Fruit fly (Drosophila melanogaster) whole organism, embryonic: ENCODE data around the gene SIFaR.

Experiments
- Aef1 ChIP-seq: fragments of 200-800 bp; sonication (Bioruptor generic); IDR thresholded peaks from 3 replicates; pipeline ENCODE4 v1.3.6; 2022; ENCODE audit warnings: missing biosample characterization, missing genetic modification characterization
- Antp ChIP-seq: fragments of 200-800 bp; sonication (Bioruptor generic); optimal IDR thresholded peaks from 3 replicates; lab custom pipeline; 2016; ENCODE audit warnings: missing biosample characterization, missing genetic modification characterization
- Asciz ChIP-seq: fragments of 200-800 bp; sonication (Bioruptor generic); optimal IDR thresholded peaks from 2 replicates; lab custom pipeline; 2017; ENCODE audit warnings: missing biosample characterization, mild to moderate bottlenecking, missing genetic modification characterization, missing genetic modification reagents
- Bdp1 ChIP-seq: fragments of 200-800 bp; sonication (Bioruptor generic); optimal IDR thresholded peaks from 3 replicates; lab custom pipeline; 2016; ENCODE audit warnings: missing biosample characterization, missing genetic modification characterization
- Bteb2 ChIP-seq: fragments of 200-800 bp; sonication (Bioruptor generic); optimal IDR thresholded peaks from 2 replicates; lab custom pipeline; 2016; ENCODE audit warnings: missing biosample characterization, missing genetic modification characterization
- CG10209 ChIP-seq: fragments of 200-800 bp; sonication (Bioruptor generic); optimal IDR thresholded peaks from 3 replicates; lab custom pipeline; 2017; ENCODE audit warnings: missing biosample characterization, mild to moderate bottlenecking, missing genetic modification characterization, missing genetic modification reagents
- CG10543 ChIP-seq: fragments of 200-800 bp; sonication (Bioruptor generic); optimal IDR thresholded peaks from 3 replicates; lab custom pipeline; 2017; ENCODE audit warnings: missing biosample characterization, mild to moderate bottlenecking, missing genetic modification characterization, moderate library complexity
- CG10654 ChIP-seq: fragments of 200-800 bp; sonication (Bioruptor generic); optimal IDR thresholded peaks from 2 replicates; lab custom pipeline; 2016; ENCODE audit warnings: missing biosample characterization, missing genetic modification characterization
- CG11093 ChIP-seq: fragments of 200-800 bp; sonication (Bioruptor generic); IDR thresholded peaks from 3 replicates; pipeline ENCODE4 v1.3.6; 2022; ENCODE audit warnings: missing biosample characterization, missing genetic modification characterization
- CG12391 ChIP-seq: fragments of 200-800 bp; sonication (Bioruptor generic); optimal IDR thresholded peaks from 3 replicates; lab custom pipeline; 2018; ENCODE audit warnings: missing biosample characterization, mild to moderate bottlenecking, missing genetic modification characterization, moderate library complexity
- CG12942 ChIP-seq: fragments of 200-800 bp; sonication (Bioruptor generic); optimal IDR thresholded peaks from 3 replicates; lab custom pipeline; 2016; ENCODE audit warnings: missing biosample characterization, missing genetic modification characterization
- CG13894 ChIP-seq: fragments of 200-800 bp; sonication (Bioruptor generic); optimal IDR thresholded peaks from 3 replicates; lab custom pipeline; 2018; ENCODE audit warnings: missing biosample characterization, mild to moderate bottlenecking, missing genetic modification characterization, moderate library complexity
- CG14860 ChIP-seq: fragments of 200-800 bp; sonication (Bioruptor generic); IDR thresholded peaks from 3 replicates; pipeline ENCODE4 v1.3.6; 2022; ENCODE audit warnings: missing biosample characterization, missing genetic modification characterization; ENCODE audit not compliant: partially characterized antibody
- CG1792 ChIP-seq: fragments of 200-800 bp; sonication (Bioruptor generic); optimal IDR thresholded peaks from 2 replicates; lab custom pipeline; 2016; ENCODE audit warnings: missing biosample characterization, missing genetic modification characterization
- CG2129 ChIP-seq: fragments of 200-800 bp; sonication (Bioruptor generic); IDR thresholded peaks from 2 replicates; pipeline ENCODE4 v1.3.6; 2022; ENCODE audit warnings: missing biosample characterization, missing genetic modification characterization; ENCODE audit not compliant: partially characterized antibody
- CG2202 ChIP-seq: fragments of 200-800 bp; sonication (Bioruptor generic); optimal IDR thresholded peaks from 2 replicates; lab custom pipeline; 2018; ENCODE audit warnings: missing biosample characterization, mild to moderate bottlenecking, missing genetic modification characterization
- CG2875 ChIP-seq: fragments of 200-800 bp; sonication (Bioruptor generic); optimal IDR thresholded peaks from 2 replicates; lab custom pipeline; 2017; ENCODE audit warnings: missing biosample characterization, mild to moderate bottlenecking, missing genetic modification characterization, missing genetic modification reagents
- CG30403 ChIP-seq: fragments of 200-800 bp; sonication (Bioruptor generic); optimal IDR thresholded peaks from 3 replicates; lab custom pipeline; 2016; ENCODE audit warnings: missing biosample characterization, missing genetic modification characterization
- CG3281 ChIP-seq: fragments of 200-800 bp; sonication (Bioruptor generic); optimal IDR thresholded peaks from 3 replicates; lab custom pipeline; 2017; ENCODE audit warnings: missing biosample characterization, mild to moderate bottlenecking, missing genetic modification characterization
- CG34422 ChIP-seq: fragments of 200-800 bp; sonication (Bioruptor generic); IDR thresholded peaks from 3 replicates; pipeline ENCODE4 v1.3.6; 2022; ENCODE audit warnings: missing biosample characterization, missing genetic modification characterization
- CG3726 ChIP-seq: fragments of 200-800 bp; sonication (Bioruptor generic); IDR thresholded peaks from 3 replicates; pipeline ENCODE4, ENCODE4 v1.3.6; 2022; ENCODE audit warnings: missing biosample characterization, missing genetic modification characterization
- CG42726 ChIP-seq: fragments of 200-800 bp; sonication (Bioruptor generic); IDR thresholded peaks from 2 replicates; pipeline ENCODE4 v1.3.6; 2022; ENCODE audit warnings: missing biosample characterization, missing genetic modification characterization; ENCODE audit not compliant: partially characterized antibody
- CG6272 ChIP-seq: fragments of 200-800 bp; sonication (Bioruptor generic); IDR thresholded peaks from 2 replicates; pipeline ENCODE4 v1.3.6; 2022; ENCODE audit warnings: missing biosample characterization, missing genetic modification characterization
- CG6683 ChIP-seq: fragments of 200-800 bp; sonication (Bioruptor generic); optimal IDR thresholded peaks from 2 replicates; lab custom pipeline; 2017; ENCODE audit warnings: missing biosample characterization, mild to moderate bottlenecking, missing genetic modification characterization, missing genetic modification reagents
- CG6765 ChIP-seq: fragments of 200-800 bp; sonication (Bioruptor generic); optimal IDR thresholded peaks from 3 replicates; lab custom pipeline; 2017; ENCODE audit warnings: missing biosample characterization, mild to moderate bottlenecking, missing genetic modification characterization
- CG9437 ChIP-seq: fragments of 200-800 bp; sonication (Bioruptor generic); optimal IDR thresholded peaks from 2 replicates; lab custom pipeline; 2018; ENCODE audit warnings: missing biosample characterization, mild to moderate bottlenecking, missing genetic modification characterization
- Dfd ChIP-seq, 2 experiments: fragments of >200 bp; optimal IDR thresholded peaks; 2 replicates each; lab custom pipeline; 2017; ENCODE audit warnings: missing biosample characterization in 2 of 2, missing genetic modification characterization in 2 of 2
- Gug ChIP-seq: fragments of 200-800 bp; sonication (Bioruptor generic); IDR thresholded peaks from 4 replicates; pipeline ENCODE4 v1.3.6; 2022; ENCODE audit warnings: missing biosample characterization, missing genetic modification characterization
- HLH54F ChIP-seq: fragments of 200-800 bp; sonication (Bioruptor generic); optimal IDR thresholded peaks from 3 replicates; lab custom pipeline; 2016; ENCODE audit warnings: missing biosample characterization, missing genetic modification characterization
- Hey ChIP-seq: fragments of 200-800 bp; sonication (Bioruptor generic); optimal IDR thresholded peaks from 3 replicates; lab custom pipeline; 2018; ENCODE audit warnings: missing biosample characterization, mild to moderate bottlenecking, missing genetic modification characterization
- Hr51 ChIP-seq, 2 experiments: fragments of 200-800 bp; sonication (Bioruptor generic); optimal IDR thresholded peaks; 2 replicates in 1 of 2; 3 replicates in 1 of 2; lab custom pipeline; 2016 to 2018; ENCODE audit warnings: missing biosample characterization in 2 of 2, missing genetic modification characterization in 2 of 2, mild to moderate bottlenecking in 1 of 2, moderate library complexity in 1 of 2
- Lim3 ChIP-seq: fragments of 200-800 bp; sonication (Bioruptor generic); IDR thresholded peaks from 2 replicates; pipeline ENCODE4 v1.3.6; 2022; ENCODE audit warnings: missing biosample characterization, missing genetic modification characterization
- Max ChIP-seq: fragments of 200-800 bp; sonication (Bioruptor generic); optimal IDR thresholded peaks from 2 replicates; lab custom pipeline; 2016; ENCODE audit warnings: missing biosample characterization, mild to moderate bottlenecking, missing genetic modification characterization
- Med ChIP-seq: fragments of 200-800 bp; sonication (Bioruptor generic); peaks from one replicate; lab custom pipeline; 2016; ENCODE audit warnings: missing biosample characterization, missing genetic modification characterization, mild to moderate bottlenecking, inconsistent platforms, moderate library complexity
- Opbp ChIP-seq: fragments of 200-800 bp; sonication (Bioruptor generic); IDR thresholded peaks from 3 replicates; pipeline ENCODE4 v1.3.6; 2022; ENCODE audit warnings: missing biosample characterization, missing genetic modification characterization; ENCODE audit not compliant: partially characterized antibody
- Sry-δ ChIP-seq: fragments of 200-800 bp; sonication (Bioruptor generic); optimal IDR thresholded peaks from 2 replicates; lab custom pipeline; 2016; ENCODE audit warnings: missing biosample characterization, missing genetic modification characterization
- TFAM ChIP-seq: fragments of 200-800 bp; sonication (Bioruptor generic); optimal IDR thresholded peaks from 2 replicates; lab custom pipeline; 2017; ENCODE audit warnings: missing biosample characterization, missing genetic modification characterization, inconsistent platforms
- Xbp1 ChIP-seq: fragments of 200-800 bp; sonication (Bioruptor generic); optimal IDR thresholded peaks from 3 replicates; lab custom pipeline; 2016; ENCODE audit warnings: missing biosample characterization, mild to moderate bottlenecking, missing genetic modification characterization
- ap ChIP-seq: fragments of 200-800 bp; sonication (Bioruptor generic); IDR thresholded peaks from 2 replicates; pipeline ENCODE4 v1.3.6; 2022; ENCODE audit warnings: missing biosample characterization, missing genetic modification characterization
- ato ChIP-seq: fragments of 200-800 bp; sonication (Bioruptor generic); IDR thresholded peaks from 2 replicates; pipeline ENCODE4 v1.3.6; 2022; ENCODE audit warnings: missing biosample characterization, missing genetic modification characterization; ENCODE audit not compliant: partially characterized antibody
- bigmax ChIP-seq: fragments of 200-800 bp; sonication (Bioruptor generic); optimal IDR thresholded peaks from 2 replicates; lab custom pipeline; 2018; ENCODE audit warnings: missing biosample characterization, mild to moderate bottlenecking, missing genetic modification characterization
- chn ChIP-seq: fragments of 200-800 bp; sonication (Bioruptor generic); optimal IDR thresholded peaks from 2 replicates; lab custom pipeline; 2016; ENCODE audit warnings: missing biosample characterization, missing genetic modification characterization
- ci ChIP-seq: fragments of 200-800 bp; sonication (Bioruptor generic); IDR thresholded peaks from 3 replicates; pipeline ENCODE4 v1.3.6; 2022; ENCODE audit warnings: missing biosample characterization, missing genetic modification characterization
- corto ChIP-seq: fragments of 200-800 bp; sonication (Bioruptor generic); optimal IDR thresholded peaks from 2 replicates; lab custom pipeline; 2016; ENCODE audit warnings: missing biosample characterization, mild to moderate bottlenecking, missing genetic modification characterization, moderate library complexity
- ems ChIP-seq: fragments of 200-800 bp; sonication (Bioruptor generic); optimal IDR thresholded peaks from 3 replicates; lab custom pipeline; 2016; ENCODE audit warnings: missing biosample characterization, missing genetic modification characterization
- mld ChIP-seq: fragments of 200-800 bp; sonication (Bioruptor generic); IDR thresholded peaks from 3 replicates; pipeline ENCODE4 v1.3.6; 2022; ENCODE audit warnings: missing biosample characterization, missing genetic modification characterization; ENCODE audit not compliant: partially characterized antibody
- odd ChIP-seq: fragments of 200-800 bp; sonication (Bioruptor generic); optimal IDR thresholded peaks from 2 replicates; lab custom pipeline; 2017; ENCODE audit warnings: missing biosample characterization, mild to moderate bottlenecking, missing genetic modification characterization
- org-1 ChIP-seq: fragments of 200-800 bp; sonication (Bioruptor generic); optimal IDR thresholded peaks from 2 replicates; lab custom pipeline; 2017; ENCODE audit warnings: missing biosample characterization, missing genetic modification characterization
- stwl ChIP-seq: fragments of 200-800 bp; sonication (Bioruptor generic); optimal IDR thresholded peaks from 3 replicates; lab custom pipeline; 2018; ENCODE audit warnings: missing biosample characterization, mild to moderate bottlenecking, missing genetic modification characterization, moderate library complexity
- tio ChIP-seq: fragments of 200-800 bp; sonication (Bioruptor generic); optimal IDR thresholded peaks from 2 replicates; lab custom pipeline; 2017; ENCODE audit warnings: missing biosample characterization, missing genetic modification characterization, inconsistent platforms

Gene SIFaR

DNA sequence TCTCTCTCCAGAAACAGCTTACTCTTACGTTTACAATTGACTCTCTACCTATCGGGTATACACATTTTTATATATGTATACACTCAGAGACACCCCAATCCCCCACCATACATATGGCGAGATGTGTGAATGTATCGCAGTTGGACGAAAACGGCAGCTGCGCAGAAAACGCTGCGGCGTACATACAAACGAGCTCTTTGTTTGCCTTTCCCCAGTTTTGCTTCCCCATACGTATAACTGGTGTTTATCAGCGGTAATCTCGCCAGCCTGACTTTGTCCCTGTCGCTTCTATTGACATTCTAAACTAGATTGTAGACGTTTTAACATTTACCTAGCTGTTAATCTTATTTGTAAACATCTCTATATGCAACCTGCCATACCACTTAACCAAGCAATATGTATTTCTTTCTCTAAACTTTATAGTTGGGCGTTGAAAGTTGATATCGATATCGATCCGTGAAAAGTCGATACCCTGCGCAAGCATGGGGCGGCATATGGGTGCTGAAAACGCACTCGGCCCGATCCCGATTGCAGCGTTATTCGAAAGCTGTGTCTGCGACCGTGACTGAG is 3.7 kb upstream of the SIFaR start (continued):
- TF ChIP-seq CG10654 (GFP tag; lab: Kevin White, UChicago) (peak; percentile 49), Opbp (no peak), stwl (tag; lab: Kevin White, UChicago) (no peak), CG12942 (GFP tag; lab: Kevin White, UChicago) (peak; percentile 35), odd (GFP tag; lab: Kevin White, UChicago) (peak; percentile 88), CG10543 (GFP tag; lab: Kevin White, UChicago) (peak; percentile 96), Lim3 (GFP tag; lab: Robert Waterston, UW) (no peak), ato (no peak), CG42726 (GFP tag; lab: Robert Waterston, UW) (no peak), tio (GFP tag; lab: Kevin White, UChicago) (peak; percentile 32), ci (no peak), CG6683 (peak; percentile 77), Med (peak; percentile 94), Aef1 (GFP tag; lab: Robert Waterston, UW) (no peak), Bdp1 (GFP tag; lab: Kevin White, UChicago) (peak; percentile 58), Hey (peak; percentile 77), CG9437 (GFP tag; lab: Kevin White, UChicago) (peak; percentile 36), Sry-δ (GFP tag; lab: Kevin White, UChicago) (peak; percentile 28), mld (GFP tag; lab: Robert Waterston, UW) (no peak), TFAM (GFP tag; lab: Kevin White, UChicago) (peak; percentile 44), ems (GFP tag; lab: Kevin White, UChicago) (no peak), HLH54F (no peak), org-1 (GFP tag; lab: Kevin White, UChicago) (peak; percentile 75), CG6765 (peak; percentile 41), corto (GFP tag; lab: Kevin White, UChicago) (peak; percentile 59), CG13894 (tag; lab: Kevin White, UChicago) (peak; percentile 66), Xbp1 (GFP tag; lab: Kevin White, UChicago) (no peak), CG3281 (GFP tag; lab: Kevin White, UChicago) (peak; percentile 84), Gug (GFP tag; lab: Robert Waterston, UW) (no peak), CG3726 (GFP tag; lab: Robert Waterston, UW) (no peak), CG12391 (tag; lab: Kevin White, UChicago) (peak; percentile 49), CG14860 (GFP tag; lab: Robert Waterston, UW) (no peak), CG2202 (peak; percentile 66), CG30403 (no peak), chn (peak; percentile 36), CG2129 (GFP tag; lab: Robert Waterston, UW) (no peak), Hr51 (GFP tag; optimal IDR thresholded peaks at IDR 0.05; lab: Kevin White, UChicago) (peak; percentile 16 to 36), Antp (GFP tag; lab: Kevin White, UChicago) (peak; percentile 20), CG2875 (GFP tag; lab: Kevin White, UChicago) (peak; percentile 88), CG10209 (GFP tag; lab: Kevin White, UChicago) (peak; percentile 85), Bteb2 (GFP tag; lab: Kevin White, UChicago) (peak; percentile 63), Max (GFP tag; lab: Kevin White, UChicago) (peak; percentile 66), ap (no peak), CG6272 (GFP tag; lab: Robert Waterston, UW) (no peak), bigmax (GFP tag; lab: Kevin White, UChicago) (peak; percentile 59), CG1792 (GFP tag; lab: Kevin White, UChicago) (peak; percentile 46), Asciz (peak; percentile 96), CG34422 (GFP tag; lab: Robert Waterston, UW) (no peak), CG11093 (GFP tag; lab: Robert Waterston, UW) (no peak), Dfd (GFP tag; optimal IDR thresholded peaks at IDR 0.05; lab: Kevin White, UChicago) (no peak)
